Fruit fly (Drosophila melanogaster) whole organism, wandering third instar larva: ENCODE data around the gene Rtnl1.
A peak's percentile ranks its signal among the peaks of the same experiment; 100 is the strongest.

ENCODE experiments used
- Abd-B ChIP-seq: fragments of >200 bp; optimal IDR thresholded peaks from 2 replicates; lab custom pipeline; 2017; ENCODE audit warnings: missing biosample characterization, missing genetic modification characterization
- CG32264 ChIP-seq: fragments of 200-800 bp; sonication (Bioruptor generic); optimal IDR thresholded peaks from 2 replicates; lab custom pipeline; 2016; ENCODE audit warnings: missing biosample characterization, missing genetic modification characterization
- CrebA ChIP-seq: fragments of 200-800 bp; sonication (Bioruptor generic); optimal IDR thresholded peaks from 2 replicates; lab custom pipeline; 2016; ENCODE audit warnings: missing biosample characterization, mild to moderate bottlenecking, missing genetic modification characterization, borderline replicate concordance
- Dfd ChIP-seq: fragments of >200 bp; optimal IDR thresholded peaks from 2 replicates; lab custom pipeline; 2017; ENCODE audit warnings: missing biosample characterization, missing genetic modification characterization
- Dif ChIP-seq: fragments of 200-275, 200-300 bp; sonication (Bioruptor generic); optimal IDR thresholded peaks from 2 replicates; lab custom pipeline; 2018; ENCODE audit warnings: missing biosample characterization, missing genetic modification characterization; ENCODE audit not compliant: partially characterized antibody
- GATAd ChIP-seq: sonication (Bioruptor generic); optimal IDR thresholded peaks from 2 replicates; lab custom pipeline; 2016; ENCODE audit warnings: missing biosample characterization, missing genetic modification characterization
- HLH106 ChIP-seq: fragments of 200-800 bp; optimal IDR thresholded peaks from 3 replicates; lab custom pipeline; 2019; ENCODE audit warnings: missing biosample characterization, mild to moderate bottlenecking, missing genetic modification characterization, moderate library complexity
- Hnf4 ChIP-seq: fragments of 200-800 bp; sonication (Bioruptor generic); optimal IDR thresholded peaks from 2 replicates; lab custom pipeline; 2016; ENCODE audit warnings: missing biosample characterization, mild to moderate bottlenecking, missing genetic modification characterization
- Hr78 ChIP-seq: fragments of >200 bp; optimal IDR thresholded peaks from 2 replicates; lab custom pipeline; 2017; ENCODE audit warnings: missing biosample characterization, missing genetic modification characterization
- Hr83 ChIP-seq: fragments of 200-300 bp; sonication (Bioruptor generic); optimal IDR thresholded peaks from 2 replicates; lab custom pipeline; 2016; ENCODE audit warnings: missing biosample characterization, mild to moderate bottlenecking, missing genetic modification characterization, moderate library complexity; ENCODE audit not compliant: poor library complexity, severe bottlenecking
- Jra ChIP-seq: sonication (Bioruptor generic); optimal IDR thresholded peaks from 2 replicates; lab custom pipeline; 2016; ENCODE audit warnings: missing biosample characterization, missing genetic modification characterization
- Mio ChIP-seq: sonication (Bioruptor generic); optimal IDR thresholded peaks from 2 replicates; lab custom pipeline; 2016; ENCODE audit warnings: missing biosample characterization, missing genetic modification characterization
- OdsH ChIP-seq: fragments of 200-800 bp; sonication (Bioruptor generic); optimal IDR thresholded peaks from 2 replicates; lab custom pipeline; 2016; ENCODE audit warnings: missing biosample characterization, mild to moderate bottlenecking, missing genetic modification characterization
- Rel ChIP-seq, 2 experiments: fragments of 200-800 bp; sonication (Bioruptor generic) in 1 of 2; optimal IDR thresholded peaks; 2 replicates in 1 of 2; 3 replicates in 1 of 2; lab custom pipeline; 2016 to 2019; ENCODE audit warnings: mild to moderate bottlenecking in 2 of 2, missing biosample characterization in 2 of 2, missing genetic modification characterization in 2 of 2, moderate library complexity in 1 of 2
- Sp1 ChIP-seq: fragments of 200-800 bp; sonication (Bioruptor generic); optimal IDR thresholded peaks from 3 replicates; lab custom pipeline; 2019; ENCODE audit warnings: missing biosample characterization, mild to moderate bottlenecking, missing genetic modification characterization, moderate library complexity
- Vsx2 ChIP-seq: fragments of 200-300, 225-300 bp; sonication (Bioruptor generic); optimal IDR thresholded peaks from 2 replicates; lab custom pipeline; 2018; ENCODE audit warnings: missing biosample characterization, missing genetic modification characterization; ENCODE audit not compliant: partially characterized antibody
- br ChIP-seq: fragments of 200-800 bp; sonication (Bioruptor generic); optimal IDR thresholded peaks from 2 replicates; lab custom pipeline; 2016; ENCODE audit warnings: missing biosample characterization, missing genetic modification characterization
- brk ChIP-seq: fragments of 200-800 bp; sonication (Bioruptor generic); optimal IDR thresholded peaks from 2 replicates; lab custom pipeline; 2016; ENCODE audit warnings: missing biosample characterization, mild to moderate bottlenecking, missing genetic modification characterization
- dsf ChIP-seq: sonication (Bioruptor generic); optimal IDR thresholded peaks from 2 replicates; lab custom pipeline; 2016; ENCODE audit warnings: missing biosample characterization, missing genetic modification characterization, borderline replicate concordance
- ey ChIP-seq: fragments of 200-800 bp; sonication (Bioruptor generic); optimal IDR thresholded peaks from 2 replicates; lab custom pipeline; 2016; ENCODE audit warnings: missing biosample characterization, missing genetic modification characterization
- fru ChIP-seq: fragments of 200-800 bp; sonication (Bioruptor generic); optimal IDR thresholded peaks from 3 replicates; lab custom pipeline; 2016; ENCODE audit warnings: missing biosample characterization, mild to moderate bottlenecking, missing genetic modification characterization
- h ChIP-seq: fragments of 200-800 bp; sonication (Bioruptor generic); optimal IDR thresholded peaks from 3 replicates; lab custom pipeline; 2016; ENCODE audit warnings: missing biosample characterization, mild to moderate bottlenecking, missing genetic modification characterization
- jim ChIP-seq: fragments of 175-275, 200-325 bp; sonication (Bioruptor generic); optimal IDR thresholded peaks from 2 replicates; lab custom pipeline; 2016; ENCODE audit warnings: missing biosample characterization, mild to moderate bottlenecking, missing genetic modification characterization
- psq ChIP-seq: fragments of 200-800 bp; sonication (Bioruptor generic); optimal IDR thresholded peaks from 3 replicates; lab custom pipeline; 2017; ENCODE audit warnings: missing biosample characterization, mild to moderate bottlenecking, missing genetic modification characterization, moderate library complexity
- rgr ChIP-seq: fragments of 200-800 bp; sonication (Bioruptor generic); optimal IDR thresholded peaks from 3 replicates; lab custom pipeline; 2016; ENCODE audit warnings: missing biosample characterization, mild to moderate bottlenecking, missing genetic modification characterization
- sage ChIP-seq: fragments of 200-800 bp; sonication (Bioruptor generic); optimal IDR thresholded peaks from 2 replicates; lab custom pipeline; 2016; ENCODE audit warnings: missing biosample characterization, mild to moderate bottlenecking, missing genetic modification characterization
- sv ChIP-seq: fragments of 200-800 bp; sonication (Bioruptor generic); optimal IDR thresholded peaks from 3 replicates; lab custom pipeline; 2016; ENCODE audit warnings: missing biosample characterization, missing genetic modification characterization
- tai ChIP-seq: sonication (Bioruptor generic); optimal IDR thresholded peaks from 2 replicates; lab custom pipeline; 2016; ENCODE audit warnings: missing biosample characterization, missing genetic modification characterization
- usp ChIP-seq: fragments of >200 bp; optimal IDR thresholded peaks from 2 replicates; lab custom pipeline; 2017; ENCODE audit warnings: missing biosample characterization, missing genetic modification characterization
- woc ChIP-seq: sonication (Bioruptor generic); optimal IDR thresholded peaks from 2 replicates; lab custom pipeline; 2016; ENCODE audit warnings: missing biosample characterization, mild to moderate bottlenecking, missing genetic modification characterization

Gene Rtnl1

dm6 chr2L:5031886-5032285 lies 22.4 kb upstream of the Rtnl1 start:
- TF ChIP-seq Dfd (GFP tag; lab: Kevin White, UChicago) (peak; percentile 96), GATAd (GFP tag; lab: Kevin White, UChicago) (no peak), usp (GFP tag; lab: Kevin White, UChicago) (no peak)

- no peak for TF ChIP-seq dsf (GFP tag; lab: Kevin White, UChicago)
- TF ChIP-seq Hnf4, result no peak
- no peak for TF ChIP-seq OdsH
- no peak for TF ChIP-seq brk (GFP tag; lab: Kevin White, UChicago)
- no peak for TF ChIP-seq woc (GFP tag; lab: Kevin White, UChicago)
- no peak for TF ChIP-seq sage (GFP tag; lab: Kevin White, UChicago)
- TF ChIP-seq Sp1 (GFP tag; lab: Kevin White, UChicago), result no peak
- no peak for TF ChIP-seq jim (GFP tag; lab: Kevin White, UChicago)
- no peak for TF ChIP-seq h (GFP tag; lab: Kevin White, UChicago)
- TF ChIP-seq sv (GFP tag; lab: Kevin White, UChicago), result no peak
- TF ChIP-seq Jra (GFP tag; lab: Kevin White, UChicago), result no peak
- TF ChIP-seq Vsx2 (GFP tag; lab: Kevin White, UChicago), result no peak
- TF ChIP-seq Hr78 (GFP tag; lab: Kevin White, UChicago), result no peak
Measured at dm6 chr2L:5031399-5031798, 21.9 kb upstream of the Rtnl1 start.

- TF ChIP-seq br (GFP tag; lab: Kevin White, UChicago), result no peak
- TF ChIP-seq Dif (GFP tag; lab: Kevin White, UChicago), result no peak
- no peak for TF ChIP-seq rgr (GFP tag; lab: Kevin White, UChicago)
- no peak for TF ChIP-seq ey (GFP tag; lab: Kevin White, UChicago)
- TF ChIP-seq CG32264 (GFP tag; lab: Kevin White, UChicago), result no peak
- no peak for TF ChIP-seq fru
- TF ChIP-seq Rel (GFP tag; optimal IDR thresholded peaks at IDR 0.05; lab: Kevin White, UChicago), result no peak
- TF ChIP-seq Rel (tag; optimal IDR thresholded peaks at IDR 0.05; lab: Kevin White, UChicago), result no peak
- TF ChIP-seq Hr83 (GFP tag; lab: Kevin White, UChicago), result no peak
- TF ChIP-seq Mio (GFP tag; lab: Kevin White, UChicago), result no peak
- TF ChIP-seq tai, result no peak
- no peak for TF ChIP-seq sv (GFP tag; lab: Kevin White, UChicago)
- no peak for TF ChIP-seq woc (GFP tag; lab: Kevin White, UChicago)
- no peak for TF ChIP-seq Abd-B
- TF ChIP-seq HLH106 (tag; lab: Kevin White, UChicago), result no peak
- no peak for TF ChIP-seq Hr78 (GFP tag; lab: Kevin White, UChicago)
- no peak for TF ChIP-seq Vsx2 (GFP tag; lab: Kevin White, UChicago)
- no peak for TF ChIP-seq GATAd (GFP tag; lab: Kevin White, UChicago)
Measured at dm6 chr2L:5030535-5030934, 21.0 kb upstream of the Rtnl1 start.

- TF ChIP-seq CrebA (no peak), h (GFP tag; lab: Kevin White, UChicago) (no peak), Sp1 (GFP tag; lab: Kevin White, UChicago) (no peak), Hr83 (GFP tag; lab: Kevin White, UChicago) (no peak), dsf (GFP tag; lab: Kevin White, UChicago) (no peak), Mio (GFP tag; lab: Kevin White, UChicago) (no peak), br (GFP tag; lab: Kevin White, UChicago) (no peak), sage (GFP tag; lab: Kevin White, UChicago) (no peak), HLH106 (tag; lab: Kevin White, UChicago) (no peak), Hr78 (GFP tag; lab: Kevin White, UChicago) (no peak), ey (GFP tag; lab: Kevin White, UChicago) (no peak), Hnf4 (no peak), usp (GFP tag; lab: Kevin White, UChicago) (no peak), GATAd (GFP tag; lab: Kevin White, UChicago) (no peak), fru (no peak), psq (GFP tag; lab: Kevin White, UChicago) (no peak)
Measured at dm6 chr2L:5029809-5030108, 20.2 kb upstream of the Rtnl1 start.
